Worm (Caenorhabditis elegans) whole organism, L1 larva: ENCODE measurements around the gene C37C3.1.

Experiments
- C16A3.4 ChIP-seq: fragments of 150-350 bp; optimal IDR thresholded peaks from 2 replicates; lab custom pipeline; 2014; ENCODE audit warnings: missing biosample characterization, missing genetic modification characterization
- C34B4.2 ChIP-seq: sonication (generic microtip); optimal IDR thresholded peaks from 2 replicates; lab custom pipeline; 2017; ENCODE audit warnings: mild to moderate bottlenecking, missing genetic modification characterization, missing compliant biosample characterization
- alr-1 ChIP-seq: fragments of 200-800 bp; sonication (Bioruptor generic); optimal IDR thresholded peaks from 2 replicates; lab custom pipeline; 2018; ENCODE audit warnings: borderline replicate concordance, mild to moderate bottlenecking, missing genetic modification characterization, missing compliant biosample characterization
- aly-2 ChIP-seq: fragments of 150-350 bp; optimal IDR thresholded peaks from 2 replicates; lab custom pipeline; 2014; ENCODE audit warnings: missing biosample characterization, missing genetic modification characterization
- ceh-88 ChIP-seq: fragments of 200-800 bp; sonication (Bioruptor generic); IDR thresholded peaks from 2 replicates; pipeline ENCODE4 v1.3.6; 2022; ENCODE audit warnings: missing genetic modification characterization, missing compliant biosample characterization
- ces-1 ChIP-seq: fragments of 150-350 bp; optimal IDR thresholded peaks from 2 replicates; lab custom pipeline; 2014; ENCODE audit warnings: missing biosample characterization, missing genetic modification reagents, missing genetic modification characterization
- dsc-1 ChIP-seq: sonication (generic microtip); optimal IDR thresholded peaks from 2 replicates; lab custom pipeline; 2016; ENCODE audit warnings: mild to moderate bottlenecking, missing genetic modification characterization, missing compliant biosample characterization
- efl-1 ChIP-seq, 4 experiments: fragments of 150-350 bp; optimal IDR thresholded peaks in 3 of 4; peaks in 1 of 4; 1 replicate in 1 of 4; 2 replicates in 3 of 4; lab custom pipeline; 2014; ENCODE audit warnings: missing biosample characterization in 2 of 4, missing genetic modification characterization in 2 of 4, missing genetic modification reagents in 2 of 4
- efl-3 ChIP-seq: fragments of 200-800 bp; sonication (Bioruptor generic); optimal IDR thresholded peaks from 2 replicates; lab custom pipeline; 2018; ENCODE audit warnings: mild to moderate bottlenecking, missing genetic modification characterization, missing compliant biosample characterization
- egl-13 ChIP-seq: sonication (generic microtip); optimal IDR thresholded peaks from 2 replicates; lab custom pipeline; 2016; ENCODE audit warnings: missing genotype, missing genetic modification reagents, missing genetic modification characterization, missing compliant biosample characterization
- egl-27 ChIP-seq, 2 experiments: fragments of 150-350 bp in 1 of 2; sonication (generic microtip); optimal IDR thresholded peaks; 3 replicates each; lab custom pipeline; 2017 to 2018; ENCODE audit warnings: missing biosample characterization in 2 of 2, missing genetic modification characterization in 2 of 2, missing genetic modification reagents in 2 of 2
- elt-3 ChIP-seq, 6 experiments: fragments of 150-350 bp in 1 of 6; sonication (generic microtip); optimal IDR thresholded peaks; 2 replicates each; lab custom pipeline; 2017 to 2018; ENCODE audit warnings: missing biosample characterization in 6 of 6, missing genetic modification characterization in 6 of 6, inconsistent platforms in 1 of 6
- fkh-10 ChIP-seq: sonication (generic microtip); optimal IDR thresholded peaks from 2 replicates; lab custom pipeline; 2017; ENCODE audit warnings: missing biosample characterization, missing genetic modification reagents, missing genetic modification characterization
- fkh-4 ChIP-seq: sonication (generic microtip); optimal IDR thresholded peaks from 2 replicates; lab custom pipeline; 2016; ENCODE audit warnings: missing compliant biosample characterization, missing genetic modification characterization, borderline replicate concordance
- fos-1 ChIP-seq: fragments of 150-350 bp; optimal IDR thresholded peaks from 2 replicates; lab custom pipeline; 2014; ENCODE audit warnings: missing biosample characterization, missing genetic modification characterization
- hlh-4 ChIP-seq: sonication (generic microtip); optimal IDR thresholded peaks from 2 replicates; lab custom pipeline; 2016; ENCODE audit warnings: mild to moderate bottlenecking, missing genetic modification characterization, missing compliant biosample characterization
- hpl-2 ChIP-seq: fragments of 150-350 bp; optimal IDR thresholded peaks from 2 replicates; lab custom pipeline; 2014; ENCODE audit warnings: missing biosample characterization, missing genetic modification reagents, missing genetic modification characterization
- irx-1 ChIP-seq: sonication (generic microtip); optimal IDR thresholded peaks from 2 replicates; lab custom pipeline; 2016; ENCODE audit warnings: missing genetic modification characterization, missing compliant biosample characterization
- lin-14 ChIP-seq: fragments of 200-800 bp; sonication (Bioruptor generic); optimal IDR thresholded peaks from 2 replicates; lab custom pipeline; 2018; ENCODE audit warnings: mild to moderate bottlenecking, missing genetic modification characterization, moderate library complexity, missing compliant biosample characterization
- lin-35 ChIP-seq, 2 experiments: fragments of 150-350 bp; optimal IDR thresholded peaks; 2 replicates each; lab custom pipeline; 2014; ENCODE audit warnings: missing biosample characterization in 2 of 2, missing genetic modification characterization in 2 of 2, missing genetic modification reagents in 2 of 2
- lir-3 ChIP-seq: sonication (generic microtip); optimal IDR thresholded peaks from 2 replicates; lab custom pipeline; 2016; ENCODE audit warnings: mild to moderate bottlenecking, missing genetic modification characterization, moderate library complexity, missing compliant biosample characterization; ENCODE audit not compliant: poor library complexity
- mef-2 ChIP-seq: fragments of 150-350 bp; optimal IDR thresholded peaks from 2 replicates; lab custom pipeline; 2014; ENCODE audit warnings: missing biosample characterization, missing genetic modification characterization
- mep-1 ChIP-seq: fragments of 150-350 bp; optimal IDR thresholded peaks from 2 replicates; lab custom pipeline; 2014; ENCODE audit warnings: missing biosample characterization, missing genetic modification characterization
- nhr-12 ChIP-seq: sonication (generic microtip); optimal IDR thresholded peaks from 2 replicates; lab custom pipeline; 2017; ENCODE audit warnings: missing biosample characterization, missing genetic modification characterization
- nhr-20 ChIP-seq: sonication (generic microtip); optimal IDR thresholded peaks from 2 replicates; lab custom pipeline; 2016; ENCODE audit warnings: mild to moderate bottlenecking, missing genetic modification characterization, missing compliant biosample characterization
- nhr-237 ChIP-seq: fragments of 150-350 bp; optimal IDR thresholded peaks from 2 replicates; lab custom pipeline; 2014; ENCODE audit warnings: missing biosample characterization, missing genetic modification characterization
- nhr-71 ChIP-seq: sonication (generic microtip); optimal IDR thresholded peaks from 2 replicates; lab custom pipeline; 2016; ENCODE audit warnings: mild to moderate bottlenecking, missing genetic modification characterization, moderate library complexity, missing compliant biosample characterization
- nhr-84 ChIP-seq: sonication (generic microtip); optimal IDR thresholded peaks from 2 replicates; lab custom pipeline; 2017; ENCODE audit warnings: missing biosample characterization, missing genetic modification characterization
- rnt-1 ChIP-seq: sonication (generic microtip); optimal IDR thresholded peaks from 2 replicates; lab custom pipeline; 2016; ENCODE audit warnings: mild to moderate bottlenecking, missing genetic modification characterization, moderate library complexity, missing compliant biosample characterization
- snpc-4 ChIP-seq: fragments of 150-350 bp; optimal IDR thresholded peaks from 2 replicates; lab custom pipeline; 2014; ENCODE audit warnings: missing biosample characterization, missing genetic modification characterization
- snu-23 ChIP-seq: sonication (generic microtip); optimal IDR thresholded peaks from 2 replicates; lab custom pipeline; 2016; ENCODE audit warnings: missing genetic modification characterization, missing compliant biosample characterization
- tbx-2 ChIP-seq: sonication (generic microtip); optimal IDR thresholded peaks from 2 replicates; lab custom pipeline; 2016; ENCODE audit warnings: missing genetic modification characterization, missing compliant biosample characterization
- unc-86 ChIP-seq: sonication (generic microtip); optimal IDR thresholded peaks from 2 replicates; lab custom pipeline; 2016; ENCODE audit warnings: missing genetic modification characterization, missing compliant biosample characterization
- unc-98 ChIP-seq: fragments of 200-800 bp; sonication (Bioruptor generic); IDR thresholded peaks from 2 replicates; pipeline ENCODE4 v1.3.6; 2022; ENCODE audit warnings: missing genetic modification characterization, missing compliant biosample characterization
- xbp-1 ChIP-seq: sonication (generic microtip); optimal IDR thresholded peaks from 2 replicates; lab custom pipeline; 2016; ENCODE audit warnings: missing genetic modification characterization, missing compliant biosample characterization
- zag-1 ChIP-seq: fragments of 150-350 bp; optimal IDR thresholded peaks from 2 replicates; lab custom pipeline; 2014; ENCODE audit warnings: missing biosample characterization, missing genetic modification characterization
- zip-4 ChIP-seq: fragments of 200-800 bp; sonication (Bioruptor generic); optimal IDR thresholded peaks from 2 replicates; lab custom pipeline; 2018; ENCODE audit warnings: mild to moderate bottlenecking, missing genetic modification characterization, moderate library complexity, missing compliant biosample characterization
- ztf-11 ChIP-seq, 2 experiments: sonication (generic microtip); optimal IDR thresholded peaks; 2 replicates each; lab custom pipeline; 2016 to 2017; ENCODE audit warnings: missing genetic modification characterization in 2 of 2, missing biosample characterization in 1 of 2, missing compliant biosample characterization in 1 of 2
- ztf-4 ChIP-seq: fragments of 150-350 bp; optimal IDR thresholded peaks from 2 replicates; lab custom pipeline; 2014; ENCODE audit warnings: missing biosample characterization, missing genetic modification characterization

The C37C3.1 gene

DNA sequence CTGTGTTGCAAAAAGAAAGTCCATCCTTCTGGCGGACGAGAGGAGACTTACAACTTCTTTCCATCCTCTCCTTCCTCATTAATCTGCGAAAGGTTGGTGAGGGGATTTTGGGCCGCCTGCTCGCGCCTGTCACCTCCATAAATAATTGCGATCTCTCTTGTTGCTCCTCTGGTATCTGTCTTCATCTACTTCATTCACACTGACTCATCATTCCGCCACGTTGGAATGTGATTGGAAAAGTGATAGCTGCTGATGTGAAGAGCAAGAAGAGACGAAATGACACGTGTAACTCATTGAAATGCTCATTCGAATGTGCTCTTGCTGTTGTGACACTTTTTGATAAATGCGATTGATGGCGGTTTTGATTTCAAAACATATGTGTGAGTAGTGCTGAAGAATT lies 35.1 kb upstream of the C37C3.1 start (continued):
- no peak for TF ChIP-seq lin-35 (GFP tag; optimal IDR thresholded peaks at IDR 0.05; lab: Kevin White, UChicago)
- TF ChIP-seq snu-23 (GFP tag; lab: Kevin White, UChicago), result peak; percentile 53
- no peak for TF ChIP-seq hpl-2
- TF ChIP-seq nhr-20 (tag; lab: Kevin White, UChicago), result peak; percentile 44
- TF ChIP-seq efl-3 (GFP tag; lab: Kevin White, UChicago), result no peak
- TF ChIP-seq mef-2 (tag; lab: Kevin White, UChicago), result peak; percentile 33
- peak; percentile 29 for TF ChIP-seq xbp-1 (tag; lab: Kevin White, UChicago)
- TF ChIP-seq fkh-10 (GFP tag; lab: Kevin White, UChicago), result no peak
- no peak for TF ChIP-seq unc-86 (tag; lab: Kevin White, UChicago)
- no peak for TF ChIP-seq egl-13
- TF ChIP-seq ztf-11 (tag; optimal IDR thresholded peaks at IDR 0.05; lab: Kevin White, UChicago), result no peak
- no peak for TF ChIP-seq zag-1 (tag; lab: Kevin White, UChicago)
- TF ChIP-seq tbx-2 (tag; lab: Kevin White, UChicago), result peak; percentile 33
- peak; percentile 49 for TF ChIP-seq dsc-1 (tag; lab: Kevin White, UChicago)
- 0 out of 2 replicates have a peak, but pooled peaks have one; percentile 27 for TF ChIP-seq unc-98 (GFP tag; lab: Robert Waterston, UW)
- TF ChIP-seq zip-4 (GFP tag; lab: Kevin White, UChicago), result no peak
- TF ChIP-seq elt-3 (tag; optimal IDR thresholded peaks at IDR 0.05; lab: Kevin White, UChicago), result no peak
- no peak for TF ChIP-seq nhr-84
- peak; percentile 56 for TF ChIP-seq ztf-4
- no peak for TF ChIP-seq nhr-237 (tag; lab: Kevin White, UChicago)
- TF ChIP-seq alr-1 (tag; lab: Kevin White, UChicago), result no peak
- no peak for TF ChIP-seq C34B4.2 (tag; lab: Kevin White, UChicago)
- no peak for TF ChIP-seq hlh-4 (tag; lab: Kevin White, UChicago)
- TF ChIP-seq nhr-12 (tag; lab: Kevin White, UChicago), result no peak
- TF ChIP-seq irx-1 (tag; lab: Kevin White, UChicago), result no peak
- no peak for TF ChIP-seq mep-1 (tag; lab: Kevin White, UChicago)
- TF ChIP-seq ces-1, result no peak
- no peak for TF ChIP-seq lir-3 (tag; lab: Kevin White, UChicago)
- peak; percentile 39 for TF ChIP-seq fos-1 (tag; lab: Kevin White, UChicago)
- peak; percentile 90 for TF ChIP-seq lin-14 (GFP tag; lab: Kevin White, UChicago)

DNA sequence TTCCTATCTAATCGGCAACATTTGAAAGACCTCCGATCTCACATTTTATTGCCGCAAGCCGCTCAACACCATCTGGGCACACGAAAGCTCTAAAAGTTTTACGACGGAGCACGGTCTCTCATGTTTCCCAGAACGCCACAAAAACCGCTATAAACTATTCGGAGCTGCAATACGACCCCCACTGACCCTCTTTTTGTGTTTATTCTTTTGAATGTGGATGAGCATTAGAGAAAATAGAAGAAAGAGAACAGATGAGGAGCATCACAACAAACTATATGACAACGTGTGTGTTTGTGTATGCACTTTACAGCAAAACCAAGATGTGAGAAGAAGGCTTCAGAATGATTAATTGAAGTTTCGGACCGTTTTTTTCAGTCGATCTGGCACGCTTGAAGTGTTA lies 33.6 kb upstream of the C37C3.1 start:
- peak; percentile 70 for TF ChIP-seq dsc-1 (tag; lab: Kevin White, UChicago)
- no peak for TF ChIP-seq nhr-71
- TF ChIP-seq efl-1 (optimal IDR thresholded peaks at IDR 0.05; lab: Kevin White, UChicago), result no peak
- peak in 1 of 2 experiments; percentile 72 for TF ChIP-seq efl-1 (GFP tag; optimal IDR thresholded peaks at IDR 0.05 in 1 of 2; lab: Kevin White, UChicago)

DNA sequence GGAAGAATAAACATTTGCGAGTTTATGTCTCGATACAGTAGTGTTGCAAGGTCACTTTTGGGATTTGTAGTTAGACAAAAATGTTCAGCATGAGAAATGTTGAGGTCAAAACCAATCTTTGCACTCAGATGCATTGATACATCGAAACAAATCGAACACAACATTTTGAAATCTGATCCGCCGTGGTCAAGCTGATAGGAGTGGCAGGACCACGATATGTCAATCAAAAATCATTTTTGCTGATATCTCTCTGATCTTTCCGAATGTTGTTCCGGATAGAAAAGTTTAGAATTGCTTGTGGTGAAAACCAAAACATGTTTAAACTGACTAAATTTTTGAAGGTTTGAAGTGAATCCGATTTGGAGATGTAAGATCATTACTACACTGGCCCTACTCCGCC lies 31.9 kb upstream of the C37C3.1 start:
- no peak for TF ChIP-seq fos-1 (tag; lab: Kevin White, UChicago)
- TF ChIP-seq mef-2 (tag; lab: Kevin White, UChicago), result no peak
- no peak for TF ChIP-seq lin-14 (GFP tag; lab: Kevin White, UChicago)

DNA sequence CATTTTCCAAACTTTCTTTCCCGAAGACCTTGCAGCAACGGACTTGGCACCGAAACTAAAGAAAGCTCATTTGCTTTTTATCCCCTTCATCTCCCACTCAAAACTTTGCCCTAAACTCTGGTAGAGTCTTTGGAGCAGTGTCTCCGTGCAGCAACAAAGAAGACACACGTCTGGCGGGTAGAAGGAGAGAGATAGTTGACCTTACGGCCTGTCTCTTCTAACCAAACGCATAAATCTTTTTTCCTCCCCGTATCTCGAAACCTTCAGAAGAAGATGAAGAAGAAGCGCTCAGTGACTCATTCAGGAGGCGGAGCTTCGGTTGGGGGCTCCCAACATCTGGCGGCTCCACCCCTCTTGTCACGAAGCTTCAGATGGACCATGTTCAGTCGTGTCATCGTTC lies 31.4 kb upstream of the C37C3.1 start:
- TF ChIP-seq aly-2 (tag; lab: Kevin White, UChicago) (no peak), dsc-1 (tag; lab: Kevin White, UChicago) (peak; percentile 49), rnt-1 (tag; lab: Kevin White, UChicago) (peak; percentile 54)

DNA sequence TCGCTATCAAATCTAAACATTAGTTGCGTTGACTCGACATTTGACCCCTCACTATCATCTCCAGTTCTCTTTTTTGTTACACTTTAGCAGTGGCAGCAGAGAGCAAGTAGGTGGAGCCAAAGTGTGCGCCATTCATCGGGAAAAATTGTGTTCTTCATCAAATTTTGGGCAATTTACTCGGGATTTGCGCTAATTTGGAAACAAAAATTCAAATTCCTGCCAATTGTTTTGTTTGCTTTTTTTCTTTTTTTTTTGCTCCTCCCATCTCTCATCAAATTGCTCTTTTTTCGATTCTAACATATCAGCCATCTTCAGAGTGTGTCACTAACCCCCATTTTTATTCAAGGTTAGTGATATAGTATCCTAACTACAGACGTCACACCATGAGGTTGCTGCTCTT lies 30.8 kb upstream of the C37C3.1 start, which contains the start of gene mig-6:
TSS of gene mig-6 (plus strand) at position 301 of the 400 bp plus-strand sequence.
- TF ChIP-seq egl-13, result no peak
- TF ChIP-seq nhr-237 (tag; lab: Kevin White, UChicago), result no peak
- no peak for TF ChIP-seq fkh-4 (tag; lab: Kevin White, UChicago)
- TF ChIP-seq egl-27 (tag; optimal IDR thresholded peaks at IDR 0.05; lab: Kevin White, UChicago), result no peak
- TF ChIP-seq nhr-20 (tag; lab: Kevin White, UChicago), result no peak
- TF ChIP-seq ceh-88 (GFP tag; lab: Robert Waterston, UW), result no peak
- TF ChIP-seq snpc-4 (tag; lab: Kevin White, UChicago), result no peak
- no peak for TF ChIP-seq unc-98 (GFP tag; lab: Robert Waterston, UW)
- no peak for TF ChIP-seq C16A3.4
